Fruit fly (Drosophila melanogaster) whole organism, prepupa: ENCODE data around the gene BHD.

ENCODE experiments used
- Blimp-1 ChIP-seq: fragments of 200-800 bp; sonication (Bioruptor generic); optimal IDR thresholded peaks from 3 replicates; lab custom pipeline; 2017; ENCODE audit warnings: missing biosample characterization, missing genetic modification characterization, mild to moderate bottlenecking, moderate library complexity, missing genetic modification reagents
- CG34406 ChIP-seq: fragments of 200-800 bp; sonication (Bioruptor generic); optimal IDR thresholded peaks from 3 replicates; lab custom pipeline; 2016; ENCODE audit warnings: missing biosample characterization, missing genetic modification characterization
- Ets21C ChIP-seq: fragments of 200-800 bp; sonication (Bioruptor generic); optimal IDR thresholded peaks from 3 replicates; lab custom pipeline; 2016; ENCODE audit warnings: missing biosample characterization, missing genetic modification characterization
- Hr39 ChIP-seq: fragments of 200-800 bp; sonication (Bioruptor generic); optimal IDR thresholded peaks from 2 replicates; lab custom pipeline; 2016; ENCODE audit warnings: missing biosample characterization, missing genetic modification characterization
- Smox ChIP-seq: fragments of 200-800 bp; sonication (Bioruptor generic); optimal IDR thresholded peaks from 3 replicates; lab custom pipeline; 2016; ENCODE audit warnings: missing biosample characterization, missing genetic modification characterization
- dsx ChIP-seq: fragments of 200-800 bp; optimal IDR thresholded peaks from 3 replicates; lab custom pipeline; 2019; ENCODE audit warnings: missing biosample characterization, mild to moderate bottlenecking, missing genetic modification characterization, moderate library complexity; ENCODE audit not compliant: poor library complexity, severe bottlenecking
- svp ChIP-seq: fragments of 200-800 bp; sonication (Bioruptor generic); peaks from one replicate; lab custom pipeline; 2016; ENCODE audit warnings: missing biosample characterization, missing genetic modification characterization
- vri ChIP-seq: fragments of 200-800 bp; sonication (Bioruptor generic); optimal IDR thresholded peaks from 3 replicates; lab custom pipeline; 2016; ENCODE audit warnings: missing biosample characterization, mild to moderate bottlenecking, missing genetic modification characterization

DNA sequence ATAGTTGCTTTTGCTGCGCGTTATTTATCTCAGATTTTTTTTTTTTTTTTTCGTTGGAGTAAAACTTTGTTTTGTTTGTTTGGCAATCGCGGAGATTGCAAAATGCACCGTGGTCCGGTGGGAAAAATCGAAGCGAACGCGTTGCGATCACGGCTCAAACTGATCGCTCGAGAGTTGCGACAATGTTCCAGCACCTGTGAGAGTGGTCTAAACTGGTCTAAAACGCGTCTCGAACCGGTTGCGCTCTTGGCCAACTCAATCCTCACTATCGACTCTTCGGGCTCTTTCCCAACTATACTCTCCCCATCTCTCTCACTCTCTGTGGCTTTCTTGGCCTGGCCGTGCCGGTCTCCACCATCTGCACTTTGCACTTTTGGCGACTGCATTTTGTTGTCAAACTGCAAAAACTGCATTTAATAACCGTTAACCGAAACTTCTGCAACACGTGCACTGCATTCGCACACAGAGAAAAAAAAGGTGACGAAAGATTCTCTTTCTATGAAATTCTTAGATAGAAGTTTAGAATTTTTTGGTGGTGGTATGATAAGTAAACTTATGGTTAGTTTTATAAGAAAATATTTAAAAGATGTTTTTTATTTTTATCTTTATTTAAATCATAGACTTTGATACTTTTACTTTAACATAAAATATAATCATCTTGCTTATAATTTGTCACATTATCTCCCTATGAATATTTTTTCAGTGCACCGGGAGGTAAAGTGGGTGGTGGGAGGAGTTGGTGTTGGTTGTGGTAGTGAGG, 25.6 kb downstream of the BHD start, which contains the start of gene CG14830:
- TF ChIP-seq dsx (GFP tag; lab: Kevin White, UChicago) (peak; percentile 49), Ets21C (GFP tag; lab: Kevin White, UChicago) (no peak), Smox (GFP tag; lab: Kevin White, UChicago) (peak; percentile 6), svp (GFP tag; lab: Kevin White, UChicago) (peak; percentile 60), Hr39 (GFP tag; lab: Kevin White, UChicago) (no peak), vri (GFP tag; lab: Kevin White, UChicago) (no peak), Blimp-1 (GFP tag; lab: Kevin White, UChicago) (peak; percentile 49), CG34406 (GFP tag; lab: Kevin White, UChicago) (no peak)
